Fruit fly (Drosophila melanogaster): ENCODE results near the gene InR.
A peak's percentile ranks its signal among the peaks of the same experiment; 100 is the strongest.

Gene InR

DNA sequence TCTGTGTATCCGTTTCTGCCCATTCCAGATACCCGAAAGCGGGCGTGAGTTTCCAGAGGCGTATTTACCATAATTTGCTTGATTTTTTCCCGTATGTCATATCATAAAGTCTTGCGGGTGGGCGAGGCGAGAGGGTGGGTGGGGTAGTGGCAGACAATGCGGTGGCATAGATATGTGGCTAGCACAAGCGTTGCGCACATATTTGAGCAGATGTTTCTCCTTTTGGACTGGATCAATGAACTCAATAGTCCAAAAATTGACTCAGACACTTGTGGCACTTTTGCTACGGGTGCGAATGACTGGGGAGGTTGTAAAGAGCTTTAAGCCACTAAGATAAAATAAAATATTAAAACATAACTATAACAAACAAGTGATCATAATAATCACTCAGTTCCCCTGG is 16.1 kb upstream of the InR start:
- no peak for TF ChIP-seq D1 (tag; optimal IDR thresholded peaks at IDR 0.05)
- no peak for TF ChIP-seq rn (GFP tag; IDR thresholded peaks at IDR 0.05)
- TF ChIP-seq Ets98B (GFP tag; IDR thresholded peaks at IDR 0.05): no peak
- TF ChIP-seq CG14655 (GFP tag; optimal IDR thresholded peaks at IDR 0.05): no peak
- TF ChIP-seq CG15710 (tag; optimal IDR thresholded peaks at IDR 0.05): no peak
- no peak for TF ChIP-seq CG8159 (tag; optimal IDR thresholded peaks at IDR 0.05)
- no peak for TF ChIP-seq fd96Ca (GFP tag; IDR thresholded peaks at IDR 0.05)
- no peak for TF ChIP-seq CG12605 (GFP tag; IDR thresholded peaks at IDR 0.05)
- TF ChIP-seq gl (tag; optimal IDR thresholded peaks at IDR 0.05): no peak
- no peak for TF ChIP-seq CG13204 (GFP tag; optimal IDR thresholded peaks at IDR 0.05)
- no peak for TF ChIP-seq EcR (GFP tag; optimal IDR thresholded peaks at IDR 0.05)
- no peak for TF ChIP-seq Pif1B (GFP tag; optimal IDR thresholded peaks at IDR 0.05)
- no peak for TF ChIP-seq CG9948 (tag; optimal IDR thresholded peaks at IDR 0.05)
- no peak for TF ChIP-seq CG4496 (GFP tag; IDR thresholded peaks at IDR 0.05)
- no peak for TF ChIP-seq CG17806 (tag; optimal IDR thresholded peaks at IDR 0.05)
- TF ChIP-seq CG10348 (GFP tag; IDR thresholded peaks at IDR 0.05): no peak
- no peak for TF ChIP-seq Pif1A (GFP tag; optimal IDR thresholded peaks at IDR 0.05)

DNA sequence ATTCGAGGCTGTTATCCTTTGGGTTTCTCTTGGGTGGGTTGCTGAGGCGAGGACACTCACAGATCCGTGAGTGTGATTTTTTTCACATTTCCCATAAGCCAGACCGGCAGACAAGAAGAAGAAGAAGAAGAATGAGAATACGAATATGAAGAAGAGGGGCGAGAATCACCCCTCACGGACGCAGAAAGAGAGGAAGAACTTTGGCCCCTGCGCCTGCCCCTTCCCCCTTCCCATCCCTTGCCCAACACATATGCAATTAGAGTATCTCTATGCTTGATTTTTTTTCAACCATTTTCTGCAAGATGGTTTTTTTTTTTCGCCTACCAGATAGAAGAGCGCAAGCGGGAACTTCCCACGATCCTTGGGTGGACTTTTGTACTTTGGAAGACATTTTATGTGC is 15.5 kb upstream of the InR start:
- TF ChIP-seq CG10348 (GFP tag; IDR thresholded peaks at IDR 0.05): no peak
- no peak for TF ChIP-seq D1 (tag; optimal IDR thresholded peaks at IDR 0.05)
- peak; percentile 6 for TF ChIP-seq Pif1A (GFP tag; optimal IDR thresholded peaks at IDR 0.05)
- peak; percentile 73 for TF ChIP-seq CG13204 (GFP tag; optimal IDR thresholded peaks at IDR 0.05)
- TF ChIP-seq rn (GFP tag; IDR thresholded peaks at IDR 0.05): no peak
- TF ChIP-seq fd96Ca (GFP tag; IDR thresholded peaks at IDR 0.05): no peak
- no peak for TF ChIP-seq Ets98B (GFP tag; IDR thresholded peaks at IDR 0.05)
- TF ChIP-seq gl (tag; optimal IDR thresholded peaks at IDR 0.05): peak; percentile 64
- TF ChIP-seq CG12605 (GFP tag; IDR thresholded peaks at IDR 0.05): 0 out of 2 replicates have a peak, but pooled peaks have one; percentile 15
- TF ChIP-seq CG8301 (tag; optimal IDR thresholded peaks at IDR 0.05): no peak
- no peak for TF ChIP-seq Snoo (tag; optimal IDR thresholded peaks at IDR 0.05)
- TF ChIP-seq Pif1B (GFP tag; optimal IDR thresholded peaks at IDR 0.05): peak; percentile 24
- TF ChIP-seq CG8159 (tag; optimal IDR thresholded peaks at IDR 0.05): peak; percentile 26
- peak; percentile 13 for TF ChIP-seq CG34367 (tag; optimal IDR thresholded peaks at IDR 0.05)
- TF ChIP-seq CG9948 (tag; optimal IDR thresholded peaks at IDR 0.05): no peak
- peak; percentile 25 for TF ChIP-seq CG15710 (tag; optimal IDR thresholded peaks at IDR 0.05)
- peak; percentile 9 for TF ChIP-seq CG17806 (tag; optimal IDR thresholded peaks at IDR 0.05)
- 0 out of 3 replicates have a peak, but pooled peaks have one; percentile 51 for TF ChIP-seq CG4496 (GFP tag; IDR thresholded peaks at IDR 0.05)
- TF ChIP-seq CG14655 (GFP tag; optimal IDR thresholded peaks at IDR 0.05): peak; percentile 45
- no peak for TF ChIP-seq CG32121 (GFP tag; IDR thresholded peaks at IDR 0.05)
- no peak for TF ChIP-seq EcR (GFP tag; optimal IDR thresholded peaks at IDR 0.05)

DNA sequence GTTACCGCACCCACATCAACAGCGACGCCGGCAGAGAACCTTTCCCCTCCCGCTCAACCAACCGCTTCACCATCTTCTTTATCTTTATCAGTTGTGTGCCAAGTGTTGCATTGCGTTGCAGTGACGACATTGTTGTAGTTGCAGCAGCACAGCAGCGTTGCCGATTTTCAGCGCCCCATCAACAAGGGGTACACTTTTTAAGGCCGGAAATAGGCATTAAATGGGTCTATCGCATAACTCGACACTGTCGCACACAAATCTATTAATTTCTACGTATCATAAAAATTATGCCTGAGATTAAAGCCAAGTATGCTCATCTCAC is 14.6 kb upstream of the InR start:
- TF ChIP-seq Snoo (tag; optimal IDR thresholded peaks at IDR 0.05): no peak
- peak; percentile 81 for TF ChIP-seq CG13204 (GFP tag; optimal IDR thresholded peaks at IDR 0.05)
- TF ChIP-seq Ets98B (GFP tag; IDR thresholded peaks at IDR 0.05): no peak

DNA sequence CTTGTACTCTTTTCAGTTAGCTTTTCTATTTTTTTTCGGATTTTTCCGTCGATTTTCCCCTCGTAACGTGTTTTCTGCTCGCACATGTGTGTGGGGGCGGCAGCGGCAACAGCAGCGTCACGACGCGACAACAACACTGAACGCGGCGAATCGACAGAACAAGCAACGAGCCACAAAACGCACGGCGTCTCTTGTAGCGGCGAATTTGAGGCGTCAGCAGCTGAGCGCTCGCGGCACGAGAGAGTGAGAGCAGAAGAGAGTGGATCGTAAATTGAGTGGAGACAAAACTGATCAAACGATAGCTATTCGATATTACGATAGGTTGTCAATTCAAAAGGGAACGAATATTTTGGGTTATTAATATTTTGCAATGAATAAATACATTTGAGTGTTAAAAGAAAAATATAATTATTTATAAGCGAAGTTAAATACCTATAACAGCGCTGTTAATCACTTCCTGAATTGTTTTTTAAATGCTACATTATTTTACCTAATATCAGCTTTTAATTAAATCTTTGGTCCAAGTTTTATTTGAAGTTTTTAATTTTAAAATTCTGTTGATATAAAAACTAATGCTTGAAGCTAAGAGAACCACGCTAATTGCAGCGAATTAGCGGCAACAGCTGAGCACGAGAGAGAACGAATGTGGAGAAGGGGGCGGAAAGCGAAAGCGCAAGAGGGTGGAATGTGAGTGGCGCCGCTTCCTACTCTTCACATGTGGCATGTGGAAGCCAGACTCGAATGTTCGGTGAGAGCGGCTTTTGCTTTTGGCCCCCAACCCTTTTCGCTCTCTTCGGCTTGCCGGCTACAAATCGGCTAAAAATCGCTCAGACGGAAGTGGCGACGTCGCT is 14.0 kb upstream of the InR start:
- TF ChIP-seq CG12605 (GFP tag; IDR thresholded peaks at IDR 0.05) (no peak), CG34367 (tag; optimal IDR thresholded peaks at IDR 0.05) (peak; percentile 33), CG13204 (GFP tag; optimal IDR thresholded peaks at IDR 0.05) (peak; percentile 45), CG8301 (tag; optimal IDR thresholded peaks at IDR 0.05) (peak; percentile 49), Ets98B (GFP tag; IDR thresholded peaks at IDR 0.05) (no peak), fd96Ca (GFP tag; IDR thresholded peaks at IDR 0.05) (no peak), CG32121 (GFP tag; IDR thresholded peaks at IDR 0.05) (no peak), CG9948 (tag; optimal IDR thresholded peaks at IDR 0.05) (peak; percentile 58), CG4496 (GFP tag; IDR thresholded peaks at IDR 0.05) (no peak), CG15710 (tag; optimal IDR thresholded peaks at IDR 0.05) (peak; percentile 40), Pif1B (GFP tag; optimal IDR thresholded peaks at IDR 0.05) (peak; percentile 26), rn (GFP tag; IDR thresholded peaks at IDR 0.05) (no peak), CG17806 (tag; optimal IDR thresholded peaks at IDR 0.05) (peak; percentile 55), CG10348 (GFP tag; IDR thresholded peaks at IDR 0.05) (no peak), CG14655 (GFP tag; optimal IDR thresholded peaks at IDR 0.05) (peak; percentile 66), gl (tag; optimal IDR thresholded peaks at IDR 0.05) (no peak), Pif1A (GFP tag; optimal IDR thresholded peaks at IDR 0.05) (peak; percentile 25), EcR (GFP tag; optimal IDR thresholded peaks at IDR 0.05) (no peak), CG8159 (tag; optimal IDR thresholded peaks at IDR 0.05) (peak; percentile 61), D1 (tag; optimal IDR thresholded peaks at IDR 0.05) (peak; percentile 58), Snoo (tag; optimal IDR thresholded peaks at IDR 0.05) (no peak)

DNA sequence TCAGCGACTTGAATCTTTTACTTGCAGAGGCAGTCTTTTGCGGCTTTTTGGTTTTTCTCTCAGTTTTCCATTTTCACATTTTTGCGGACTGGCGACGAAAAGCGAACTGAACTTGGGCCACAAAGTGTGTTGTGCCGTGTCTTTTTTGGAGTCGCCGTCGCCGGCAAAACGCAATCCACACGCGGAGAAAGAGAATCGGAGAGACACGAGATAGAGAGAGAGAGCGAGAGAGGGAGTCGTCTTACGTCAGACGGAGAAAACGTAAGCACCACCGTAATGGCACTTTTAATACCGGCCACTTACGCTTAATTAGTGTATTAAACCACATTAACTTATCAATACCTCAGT is 13.4 kb upstream of the InR start:
- TF ChIP-seq CG13204 (GFP tag; optimal IDR thresholded peaks at IDR 0.05): no peak
- no peak for TF ChIP-seq CG34367 (tag; optimal IDR thresholded peaks at IDR 0.05)
- TF ChIP-seq CG14655 (GFP tag; optimal IDR thresholded peaks at IDR 0.05): peak; percentile 6
- no peak for TF ChIP-seq CG10348 (GFP tag; IDR thresholded peaks at IDR 0.05)
- TF ChIP-seq EcR (GFP tag; optimal IDR thresholded peaks at IDR 0.05): no peak
- TF ChIP-seq CG9948 (tag; optimal IDR thresholded peaks at IDR 0.05): no peak

All from whole organism, pupa.